Worm (Caenorhabditis elegans): Measurements from ENCODE around the gene F28F8.7.
A peak's percentile ranks its signal among the peaks of the same experiment; 100 is the strongest.

Gene F28F8.7

ce11 chrV:15578386-15578785 is 12.0 kb downstream of the F28F8.7 start, which contains the start of gene F28F8.9 (continued):
- TF ChIP-seq Y105C5A.15 (GFP tag; IDR thresholded peaks at IDR 0.05): no peak
- TF ChIP-seq hlh-11 (tag; optimal IDR thresholded peaks at IDR 0.05): no peak

ce11 chrV:15577395-15577896 is 13.0 kb downstream of the F28F8.7 start, which contains the start of gene atx-3:
Gene atx-3, minus strand, starts transcription at chrV:15577445.
- peak; percentile 37; the same call in 1 of the 2 replicates for TF ChIP-seq Y48G9A.11 (GFP tag; IDR thresholded peaks at IDR 0.05)
- TF ChIP-seq saeg-2 (GFP tag; IDR thresholded peaks at IDR 0.05): no peak
- no peak for TF ChIP-seq nhr-41 (GFP tag; IDR thresholded peaks at IDR 0.05)
- TF ChIP-seq lir-3 (tag; optimal IDR thresholded peaks at IDR 0.05): no peak
- no peak for TF ChIP-seq spr-1 (tag; optimal IDR thresholded peaks at IDR 0.05)
- no peak for TF ChIP-seq fos-1 (tag; optimal IDR thresholded peaks at IDR 0.05)
- no peak for TF ChIP-seq zag-1 (tag; optimal IDR thresholded peaks at IDR 0.05)
- TF ChIP-seq zfp-2 (tag; optimal IDR thresholded peaks at IDR 0.05): no peak
- no peak for TF ChIP-seq gei-8 (GFP tag; optimal IDR thresholded peaks at IDR 0.05)
- no peak for TF ChIP-seq pqm-1 (tag; optimal IDR thresholded peaks at IDR 0.05)
- no peak for TF ChIP-seq mes-2 (tag; optimal IDR thresholded peaks at IDR 0.05; ENCODE audit: poor library complexity, severe bottlenecking)
- TF ChIP-seq attf-4 (tag; optimal IDR thresholded peaks at IDR 0.05): no peak
- TF ChIP-seq hlh-30 (tag; optimal IDR thresholded peaks at IDR 0.05; ENCODE audit: insufficient read depth): peak; percentile 4
- no peak for TF ChIP-seq unc-39 (tag; optimal IDR thresholded peaks at IDR 0.05)
- no peak for TF ChIP-seq F37D6.2 (tag; optimal IDR thresholded peaks at IDR 0.05)
- no peak for TF ChIP-seq rbr-2 (tag; optimal IDR thresholded peaks at IDR 0.05)
- no peak for TF ChIP-seq mep-1 (tag; optimal IDR thresholded peaks at IDR 0.05)

- TF ChIP-seq lin-38 (GFP tag; IDR thresholded peaks at IDR 0.05) (0 out of 2 replicates have a peak, but pooled peaks have one; percentile 33), aly-2 (tag; optimal IDR thresholded peaks at IDR 0.05) (no peak)
Measured at ce11 chrV:15575305-15575704, 15.1 kb downstream of the F28F8.7 start, which contains the start of gene mdt-28. Gene mdt-28, minus strand, starts transcription at chrV:15575405.

- no peak for TF ChIP-seq hif-1 (tag; optimal IDR thresholded peaks at IDR 0.05)
- no peak for TF ChIP-seq duxl-1 (tag; optimal IDR thresholded peaks at IDR 0.05; ENCODE audit: poor library complexity)
- no peak for TF ChIP-seq mes-2 (tag; optimal IDR thresholded peaks at IDR 0.05; ENCODE audit: poor library complexity, severe bottlenecking)
- no peak for TF ChIP-seq zfp-2 (tag; optimal IDR thresholded peaks at IDR 0.05)
- no peak for TF ChIP-seq nhr-42 (GFP tag; IDR thresholded peaks at IDR 0.05)
Measured at ce11 chrV:15572613-15573012, 17.8 kb downstream of the F28F8.7 start, which contains the start of gene fbxa-94. Gene fbxa-94, plus strand, starts transcription at chrV:15572913.

ce11 chrV:15571006-15571526 is 19.4 kb downstream of the F28F8.7 start, which contains the start of gene fbxa-95:
Gene fbxa-95, plus strand, starts transcription at chrV:15571476.
- TF ChIP-seq daf-12 (tag; optimal IDR thresholded peaks at IDR 0.05) (no peak), aha-1 (tag) (peak; percentile 55), ZK546.5 (tag; optimal IDR thresholded peaks at IDR 0.05) (no peak), Y48G9A.11 (GFP tag; IDR thresholded peaks at IDR 0.05) (0 out of 2 replicates have a peak, but pooled peaks have one; percentile 11)

- TF ChIP-seq lin-13 (GFP tag; optimal IDR thresholded peaks at IDR 0.05): no peak
- TF ChIP-seq egl-43 (GFP tag; IDR thresholded peaks at IDR 0.05): no peak
- TF ChIP-seq mes-2 (tag; optimal IDR thresholded peaks at IDR 0.05; ENCODE audit: poor library complexity, severe bottlenecking): peak; percentile 75
- peak; percentile 93 for TF ChIP-seq Y48G9A.11 (GFP tag; IDR thresholded peaks at IDR 0.05)
- no peak for TF ChIP-seq ceh-44 (GFP tag; IDR thresholded peaks at IDR 0.05)
- peak; percentile 46 for TF ChIP-seq hlh-30 (tag; optimal IDR thresholded peaks at IDR 0.05; ENCODE audit: insufficient read depth)
- TF ChIP-seq lim-7 (GFP tag; IDR thresholded peaks at IDR 0.05): no peak
- no peak for TF ChIP-seq Y105C5A.15 (GFP tag; IDR thresholded peaks at IDR 0.05)
- TF ChIP-seq nhr-41 (GFP tag; IDR thresholded peaks at IDR 0.05): no peak
- TF ChIP-seq dpl-1 (GFP tag; optimal IDR thresholded peaks at IDR 0.05): peak; percentile 93
- TF ChIP-seq nhr-102 (tag; optimal IDR thresholded peaks at IDR 0.05): no peak
- TF ChIP-seq pha-4 (GFP tag; IDR thresholded peaks at IDR 0.05): no peak
- TF ChIP-seq pha-4 (tag; optimal IDR thresholded peaks at IDR 0.05): no peak
- peak; percentile 33 for TF ChIP-seq nhr-28 (tag; optimal IDR thresholded peaks at IDR 0.05)
- TF ChIP-seq tag-97 (GFP tag; IDR thresholded peaks at IDR 0.05): no peak
- no peak for TF ChIP-seq sdz-12 (GFP tag; optimal IDR thresholded peaks at IDR 0.05)
- no peak for TF ChIP-seq fos-1 (tag; optimal IDR thresholded peaks at IDR 0.05)
- TF ChIP-seq daf-12 (tag; optimal IDR thresholded peaks at IDR 0.05): no peak
- TF ChIP-seq lsy-2 (tag; optimal IDR thresholded peaks at IDR 0.05): peak; percentile 37 to 73
Measured at ce11 chrV:15569702-15570430, 20.6 kb downstream of the F28F8.7 start, which contains the start of gene lsm-5. Gene lsm-5, plus strand, starts transcription at chrV:15570380.
